Worm (Caenorhabditis elegans) whole organism, midembryonic: ENCODE results near the gene ttr-3.

Experiments used
- T22C8.4 ChIP-seq: fragments of 200-800 bp; sonication (Bioruptor generic); IDR thresholded peaks from 2 replicates; pipeline ENCODE4 v1.3.6; 2022; ENCODE audit warnings: missing genetic modification characterization, missing compliant biosample characterization
- cog-1 ChIP-seq: sonication (generic microtip); optimal IDR thresholded peaks from 2 replicates; lab custom pipeline; 2016; ENCODE audit warnings: missing genetic modification characterization, missing compliant biosample characterization
- flt-1 ChIP-seq: fragments of 200-800 bp; sonication (Bioruptor generic); IDR thresholded peaks from 2 replicates; pipeline ENCODE4 v1.3.6; 2022; ENCODE audit warnings: missing genetic modification characterization, missing compliant biosample characterization
- klf-2 ChIP-seq: fragments of 200-800 bp; sonication (Bioruptor generic); conservative IDR thresholded peaks from 2 replicates; pipeline ENCODE4 v1.3.6; 2022; ENCODE audit warnings: missing genetic modification reagents, missing genetic modification characterization, missing compliant biosample characterization
- med-1 ChIP-seq: sonication (generic microtip); optimal IDR thresholded peaks from 2 replicates; lab custom pipeline; 2017; ENCODE audit warnings: missing genetic modification characterization, mild to moderate bottlenecking, missing compliant biosample characterization, antibody characterized with exemption, missing genetic modification reagents; ENCODE audit not compliant: insufficient read depth
- ref-1 ChIP-seq: fragments of 200-800 bp; sonication (Bioruptor generic); conservative IDR thresholded peaks from 2 replicates; pipeline ENCODE4 v1.3.6; 2022; ENCODE audit warnings: missing genetic modification reagents, missing genetic modification characterization, missing compliant biosample characterization
- tab-1 ChIP-seq: fragments of 200-800 bp; sonication (Bioruptor generic); IDR thresholded peaks from 2 replicates; pipeline ENCODE4 v1.3.6; 2022; ENCODE audit warnings: missing genetic modification characterization, missing compliant biosample characterization
- ztf-23 ChIP-seq: fragments of 200-800 bp; sonication (Bioruptor generic); IDR thresholded peaks from 2 replicates; pipeline ENCODE4 v1.3.6; 2022; ENCODE audit warnings: missing genetic modification reagents, missing genetic modification characterization, missing compliant biosample characterization
- ztf-29 ChIP-seq: fragments of 200-800 bp; sonication (Bioruptor generic); IDR thresholded peaks from 2 replicates; pipeline ENCODE4 v1.3.6; 2022; ENCODE audit warnings: missing genetic modification reagents, missing genetic modification characterization, missing compliant biosample characterization

ttr-3 gene

ce11 chrIII:9907574-9907973 is 19.0 kb downstream of the ttr-3 start:
- no peak for TF ChIP-seq med-1 (GFP tag; lab: Kevin White, UChicago)
- TF ChIP-seq flt-1 (GFP tag; lab: Robert Waterston, UW) = no peak
- no peak for TF ChIP-seq cog-1
- no peak for TF ChIP-seq ref-1
- no peak for TF ChIP-seq T22C8.4
- no peak for TF ChIP-seq ztf-23 (GFP tag; lab: Robert Waterston, UW)
- TF ChIP-seq ztf-29 = no peak
- no peak for TF ChIP-seq klf-2 (GFP tag; lab: Robert Waterston, UW)
- TF ChIP-seq tab-1 (GFP tag; lab: Robert Waterston, UW) = no peak

- TF ChIP-seq cog-1 = no peak
- TF ChIP-seq klf-2 (GFP tag; lab: Robert Waterston, UW) = no peak
- TF ChIP-seq flt-1 (GFP tag; lab: Robert Waterston, UW) = no peak
- TF ChIP-seq tab-1 (GFP tag; lab: Robert Waterston, UW) = no peak
- TF ChIP-seq T22C8.4 = no peak
- no peak for TF ChIP-seq ztf-29
- no peak for TF ChIP-seq ztf-23 (GFP tag; lab: Robert Waterston, UW)
- TF ChIP-seq med-1 (GFP tag; lab: Kevin White, UChicago) = no peak
- no peak for TF ChIP-seq ref-1
These were observed 21.2 kb downstream of the ttr-3 start for ce11 chrIII:9905307-9905706.

- TF ChIP-seq T22C8.4 (no peak), klf-2 (GFP tag; lab: Robert Waterston, UW) (no peak), ref-1 (no peak), cog-1 (no peak), med-1 (GFP tag; lab: Kevin White, UChicago) (no peak), flt-1 (GFP tag; lab: Robert Waterston, UW) (no peak), ztf-23 (GFP tag; lab: Robert Waterston, UW) (no peak), ztf-29 (no peak), tab-1 (GFP tag; lab: Robert Waterston, UW) (no peak)
These were observed 22.8 kb downstream of the ttr-3 start for ce11 chrIII:9903694-9904292.

- TF ChIP-seq tab-1 (GFP tag; lab: Robert Waterston, UW) = no peak
- no peak for TF ChIP-seq med-1 (GFP tag; lab: Kevin White, UChicago)
- TF ChIP-seq klf-2 (GFP tag; lab: Robert Waterston, UW) = no peak
These were observed 26.8 kb downstream of the ttr-3 start for ce11 chrIII:9899720-9900119.

ce11 chrIII:9892855-9893254 is 33.7 kb downstream of the ttr-3 start, which contains the start of gene mam-7:
mam-7 (plus strand) TSS chrIII:9893155.
- TF ChIP-seq ref-1 (no peak), med-1 (GFP tag; lab: Kevin White, UChicago) (no peak), ztf-23 (GFP tag; lab: Robert Waterston, UW) (no peak), flt-1 (GFP tag; lab: Robert Waterston, UW) (no peak), cog-1 (no peak), ztf-29 (no peak), klf-2 (GFP tag; lab: Robert Waterston, UW) (no peak), T22C8.4 (no peak), tab-1 (GFP tag; lab: Robert Waterston, UW) (no peak)

- no peak for TF ChIP-seq cog-1
- TF ChIP-seq med-1 (GFP tag; lab: Kevin White, UChicago) = no peak
- no peak for TF ChIP-seq ref-1
- TF ChIP-seq tab-1 (GFP tag; lab: Robert Waterston, UW) = no peak
- TF ChIP-seq ztf-29 = no peak
- no peak for TF ChIP-seq ztf-23 (GFP tag; lab: Robert Waterston, UW)
- no peak for TF ChIP-seq klf-2 (GFP tag; lab: Robert Waterston, UW)
These were observed 35.2 kb downstream of the ttr-3 start, which contains the start of gene alg-4 for ce11 chrIII:9891324-9891723. alg-4 (minus strand) TSS chrIII:9891424.

ce11 chrIII:9886323-9886722 is 40.2 kb downstream of the ttr-3 start:
- TF ChIP-seq med-1 (GFP tag; lab: Kevin White, UChicago) (no peak), flt-1 (GFP tag; lab: Robert Waterston, UW) (no peak), ref-1 (no peak), T22C8.4 (no peak), klf-2 (GFP tag; lab: Robert Waterston, UW) (no peak), ztf-29 (no peak), ztf-23 (GFP tag; lab: Robert Waterston, UW) (no peak), tab-1 (GFP tag; lab: Robert Waterston, UW) (no peak), cog-1 (no peak)

- TF ChIP-seq tab-1 (GFP tag; lab: Robert Waterston, UW) (no peak), ztf-29 (no peak), klf-2 (GFP tag; lab: Robert Waterston, UW) (no peak), ref-1 (no peak)
These were observed 40.9 kb downstream of the ttr-3 start for ce11 chrIII:9885609-9886008.

- no peak for TF ChIP-seq klf-2 (GFP tag; lab: Robert Waterston, UW)
- TF ChIP-seq ztf-29 = no peak
- no peak for TF ChIP-seq cog-1
- TF ChIP-seq med-1 (GFP tag; lab: Kevin White, UChicago) = no peak
- no peak for TF ChIP-seq flt-1 (GFP tag; lab: Robert Waterston, UW)
- TF ChIP-seq T22C8.4 = no peak
- TF ChIP-seq ref-1 = no peak
- TF ChIP-seq tab-1 (GFP tag; lab: Robert Waterston, UW) = no peak
- no peak for TF ChIP-seq ztf-23 (GFP tag; lab: Robert Waterston, UW)
These were observed 47.7 kb downstream of the ttr-3 start, which contains the start of gene ZK757.2 for ce11 chrIII:9878828-9879227. ZK757.2 (minus strand) TSS chrIII:9878928.

- TF ChIP-seq flt-1 (GFP tag; lab: Robert Waterston, UW) (no peak), cog-1 (no peak), klf-2 (GFP tag; lab: Robert Waterston, UW) (no peak), tab-1 (GFP tag; lab: Robert Waterston, UW) (no peak)
These were observed 49.6 kb downstream of the ttr-3 start, which contains the start of gene ZK757.10 for ce11 chrIII:9876951-9877350. ZK757.10 (plus strand) TSS chrIII:9877251.
